Fruit fly (Drosophila melanogaster) Kc167 (cell line): ENCODE results near the gene bon.

ENCODE experiments used
- Myc ChIP-seq: fragments of >200 bp; optimal IDR thresholded peaks from 2 replicates; lab custom pipeline; 2017; ENCODE audit warnings: missing external identifiers
- Sin3A ChIP-seq: fragments of >200 bp; optimal IDR thresholded peaks from 2 replicates; lab custom pipeline; 2018; ENCODE audit warnings: missing external identifiers
- h ChIP-seq: fragments of >200 bp; optimal IDR thresholded peaks from 3 replicates; lab custom pipeline; 2018; ENCODE audit warnings: missing external identifiers
- insv ChIP-seq: fragments of >200 bp; optimal IDR thresholded peaks from 3 replicates; lab custom pipeline; 2018; ENCODE audit warnings: missing external identifiers
- psq ChIP-seq: fragments of >200 bp; optimal IDR thresholded peaks from 2 replicates; lab custom pipeline; 2017; ENCODE audit warnings: missing external identifiers
- ttk ChIP-seq: sonication (Bioruptor generic); optimal IDR thresholded peaks from 2 replicates; lab custom pipeline; 2017; ENCODE audit warnings: missing external identifiers

Gene bon

DNA sequence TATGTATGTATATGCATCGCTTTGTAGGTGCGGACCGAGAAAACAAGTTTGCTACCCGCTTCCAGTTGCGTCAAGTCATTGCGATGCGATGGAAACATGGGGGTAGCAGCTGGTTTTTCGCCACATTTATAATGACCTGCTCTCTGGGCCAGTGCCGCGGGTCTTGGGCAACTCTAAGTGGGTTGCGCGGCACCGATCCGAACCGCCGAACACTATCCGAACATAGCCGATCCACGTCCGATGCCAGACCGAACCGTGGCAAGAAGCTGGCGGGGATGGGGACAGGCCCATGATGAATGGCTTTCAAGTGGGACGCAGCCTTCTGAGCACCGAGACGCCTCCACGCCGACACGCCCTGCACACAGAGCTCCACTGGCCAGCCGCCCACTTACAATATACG, 11.1 kb downstream of the bon start:
- TF ChIP-seq Myc (lab: Kevin White, UChicago): no peak
- TF ChIP-seq insv: no peak
- TF ChIP-seq h: no peak
- TF ChIP-seq Sin3A (lab: Kevin White, UChicago): no peak

dm6 chr3R:20605078-20605477, 12.1 kb downstream of the bon start:
- TF ChIP-seq ttk (no peak), Sin3A (lab: Kevin White, UChicago) (no peak), h (no peak), psq (lab: Kevin White, UChicago) (no peak), Myc (lab: Kevin White, UChicago) (no peak), insv (no peak)

dm6 chr3R:20605562-20606155, 12.7 kb downstream of the bon start:
- TF ChIP-seq h (no peak), ttk (no peak), Sin3A (lab: Kevin White, UChicago) (no peak), psq (lab: Kevin White, UChicago) (no peak), insv (no peak), Myc (lab: Kevin White, UChicago) (no peak)

DNA sequence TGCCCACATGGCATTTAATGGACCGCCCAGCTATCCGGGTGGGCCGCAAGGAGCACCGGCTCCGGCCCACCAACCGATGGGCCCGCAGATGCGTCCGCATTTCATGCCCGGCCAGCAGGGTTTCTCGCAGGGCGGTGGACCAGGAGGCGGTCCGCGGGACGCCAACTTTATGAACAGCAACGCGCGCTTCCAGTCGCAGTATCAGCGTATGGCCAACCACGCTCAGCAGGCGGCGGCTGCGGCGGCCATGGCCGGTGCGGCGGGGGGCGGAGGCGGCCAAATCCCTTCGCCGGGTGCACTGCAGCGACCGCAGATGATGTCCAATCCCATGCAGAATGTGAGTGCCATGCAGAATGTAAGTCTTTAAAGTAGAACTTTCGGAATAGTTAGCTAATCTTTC, 15.3 kb downstream of the bon start:
- TF ChIP-seq Myc (lab: Kevin White, UChicago) (no peak), h (no peak), insv (no peak), psq (lab: Kevin White, UChicago) (no peak), ttk (no peak), Sin3A (lab: Kevin White, UChicago) (no peak)

- TF ChIP-seq Myc (lab: Kevin White, UChicago) (no peak), psq (lab: Kevin White, UChicago) (no peak), Sin3A (lab: Kevin White, UChicago) (no peak), h (no peak), ttk (no peak), insv (no peak)
Measured at dm6 chr3R:20616801-20617200, 23.9 kb downstream of the bon start, which contains the start of gene CG15923. TSS of gene CG15923 (minus strand) at chr3R:20616901.

DNA sequence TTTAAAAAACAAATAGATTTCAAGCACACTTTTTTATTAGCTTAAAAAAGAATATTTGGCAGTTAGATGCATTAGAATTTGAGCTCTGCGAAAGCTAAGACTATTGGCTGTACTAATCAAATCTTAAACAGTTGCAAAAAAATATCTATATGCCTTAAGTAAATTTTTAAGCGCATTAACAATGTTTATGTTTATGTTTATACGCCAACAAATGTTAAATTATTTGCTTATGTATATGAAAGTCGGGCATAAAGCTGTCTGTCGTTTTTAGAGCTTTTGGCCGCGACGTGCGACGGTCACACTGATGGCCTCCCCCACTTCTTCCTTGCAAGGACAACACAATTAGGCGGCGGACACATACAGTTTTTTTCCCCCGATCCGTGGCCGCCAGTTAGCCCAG, 24.6 kb downstream of the bon start, which contains the start of gene CG5466:
Gene CG5466, plus strand, starts transcription at position 301 of the 400 bp plus-strand sequence.
- TF ChIP-seq h (no peak), insv (no peak), ttk (no peak), Myc (lab: Kevin White, UChicago) (no peak), Sin3A (lab: Kevin White, UChicago) (no peak), psq (lab: Kevin White, UChicago) (no peak)

DNA sequence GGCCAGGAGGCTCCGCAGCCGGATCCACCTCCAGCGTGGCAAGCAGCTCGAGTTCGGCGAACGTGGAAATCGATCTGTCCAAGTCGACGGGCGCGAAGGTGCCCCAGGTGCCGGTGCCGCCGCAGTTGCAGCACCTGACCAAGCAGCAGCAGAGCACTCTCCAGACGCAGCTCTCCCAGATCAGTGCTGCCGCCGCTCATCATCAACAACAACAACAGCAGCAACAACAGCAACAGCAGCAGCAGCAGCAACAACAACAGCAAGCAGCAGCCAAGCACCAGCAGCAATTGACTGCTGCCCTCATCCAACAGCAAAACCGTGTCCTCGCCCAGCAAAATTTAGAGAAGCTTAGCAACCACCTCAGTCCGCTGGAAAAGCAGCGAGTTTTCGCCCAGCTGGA, 26.0 kb downstream of the bon start:
- TF ChIP-seq Myc (lab: Kevin White, UChicago): no peak
- no peak for TF ChIP-seq ttk
- TF ChIP-seq insv: no peak
- TF ChIP-seq Sin3A (lab: Kevin White, UChicago): no peak
- TF ChIP-seq psq (lab: Kevin White, UChicago): no peak
- no peak for TF ChIP-seq h

DNA sequence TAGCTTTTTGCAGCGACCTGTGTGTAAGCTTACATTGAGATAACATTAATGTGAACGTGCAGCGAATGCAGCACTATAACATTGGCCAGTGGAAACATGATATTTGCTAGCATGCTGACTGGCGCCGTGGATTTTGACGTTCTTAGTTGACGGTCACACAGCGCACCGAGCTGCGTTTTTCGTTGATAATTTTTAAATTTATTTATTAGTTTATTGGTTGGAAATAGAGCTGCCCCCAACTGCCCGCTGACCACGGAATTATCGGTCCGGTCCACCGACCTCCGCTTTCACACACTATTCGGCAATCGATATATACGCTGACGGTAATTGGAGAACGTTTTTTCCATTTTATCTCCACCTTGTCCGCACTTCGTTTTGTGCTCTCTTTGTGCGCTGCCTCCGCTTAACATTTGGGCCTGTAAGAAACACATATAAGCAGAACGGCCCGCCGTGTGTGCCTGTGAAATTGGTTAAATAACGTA, 28.9 kb downstream of the bon start, which contains the start of gene H:
Gene H, plus strand, starts transcription at position 134 of the 482 bp plus-strand sequence.
- TF ChIP-seq Myc (lab: Kevin White, UChicago) (no peak), ttk (no peak), psq (lab: Kevin White, UChicago) (no peak), insv (no peak), Sin3A (lab: Kevin White, UChicago) (no peak), h (no peak)

DNA sequence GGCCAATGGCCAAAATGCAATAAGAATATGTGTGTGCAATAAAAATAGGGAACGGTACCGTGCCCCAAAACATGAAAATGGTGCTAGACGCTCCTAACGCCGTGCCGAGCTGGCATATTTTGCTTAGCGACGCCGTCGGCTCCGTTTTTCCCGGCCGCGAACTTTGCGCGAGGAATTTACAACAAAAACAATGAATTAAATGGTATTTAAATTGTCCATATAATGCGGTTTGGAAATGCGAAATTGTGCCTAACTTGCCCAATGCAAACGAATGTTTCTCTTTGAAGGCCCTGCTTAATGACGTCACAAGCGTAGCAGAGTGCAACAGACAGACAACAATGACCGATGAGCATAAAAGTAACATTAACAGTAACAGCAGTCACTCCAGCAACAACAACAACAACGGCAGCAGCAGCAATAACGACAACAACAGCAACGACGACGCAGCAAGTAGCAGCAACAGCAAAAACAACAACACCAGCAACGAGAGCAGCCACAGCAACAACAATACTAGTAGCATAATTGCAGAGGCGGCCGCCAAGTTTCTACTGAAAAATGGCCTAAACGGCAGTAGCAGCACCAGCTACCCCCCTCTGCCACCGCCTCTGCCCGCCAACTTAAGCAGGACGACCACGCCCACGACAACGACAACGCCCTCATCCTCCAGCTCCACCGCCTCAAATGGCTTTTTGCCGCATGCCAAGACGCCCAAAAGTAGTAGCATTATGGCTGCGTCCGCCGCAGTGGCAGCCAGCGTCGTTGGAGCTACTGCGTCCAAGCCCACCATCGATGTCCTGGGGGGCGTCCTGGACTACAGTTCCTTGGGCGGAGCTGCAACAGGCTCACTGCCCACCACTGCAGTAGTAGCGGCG, 29.6 kb downstream of the bon start:
- no peak for TF ChIP-seq h

DNA sequence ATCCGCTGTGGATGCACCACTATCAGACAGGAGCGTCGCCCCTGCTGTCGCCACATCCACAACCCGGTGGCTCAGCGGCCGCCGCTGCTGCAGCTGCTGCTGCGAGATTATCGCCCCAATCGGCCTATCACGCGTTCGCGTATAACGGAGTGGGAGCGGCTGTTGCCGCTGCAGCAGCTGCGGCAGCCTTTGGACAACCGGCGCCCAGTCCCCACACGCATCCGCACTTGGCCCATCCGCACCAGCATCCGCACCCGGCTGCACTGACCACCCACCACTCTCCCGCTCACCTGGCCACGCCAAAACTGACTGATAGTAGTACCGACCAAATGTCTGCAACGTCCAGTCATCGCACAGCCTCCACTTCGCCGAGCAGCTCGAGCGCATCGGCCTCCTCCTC, 33.2 kb downstream of the bon start:
- TF ChIP-seq h (no peak), ttk (no peak), Sin3A (lab: Kevin White, UChicago) (no peak), insv (no peak), psq (lab: Kevin White, UChicago) (no peak), Myc (lab: Kevin White, UChicago) (no peak)

- TF ChIP-seq Myc (lab: Kevin White, UChicago) (no peak), insv (no peak), psq (lab: Kevin White, UChicago) (no peak), ttk (no peak)
Measured at dm6 chr3R:20633984-20634446, 41.1 kb downstream of the bon start.

- no peak for TF ChIP-seq psq (lab: Kevin White, UChicago)
- no peak for TF ChIP-seq Myc (lab: Kevin White, UChicago)
- no peak for TF ChIP-seq ttk
- no peak for TF ChIP-seq insv
- no peak for TF ChIP-seq h
- no peak for TF ChIP-seq Sin3A (lab: Kevin White, UChicago)
Measured at dm6 chr3R:20634674-20635594, 42.0 kb downstream of the bon start, which contains the start of the genes Pi3K92E and Lrrk. TSS of gene Pi3K92E (minus strand) at chr3R:20634732. TSS of gene Lrrk (plus strand) at chr3R:20635480.
